Worm (Caenorhabditis elegans): ENCODE results near the gene ints-2.
"Not testable (repeated sequence)": the region's sequence is repeated elsewhere in the genome, so short reads cannot be mapped to it uniquely, and the experiment has no call there.

ints-2 gene

ce11 chrV:14200086-14200485, 14.6 kb downstream of the ints-2 start (continued):
- TF ChIP-seq T07F8.4 (tag; optimal IDR thresholded peaks at IDR 0.05) (peak; percentile 16), lir-1 (GFP tag; conservative IDR thresholded peaks at IDR 0.05) (peak; percentile 20; the same call in 1 of the 2 replicates), snpc-4 (GFP tag; optimal IDR thresholded peaks at IDR 0.05) (no peak), snpc-4 (tag; optimal IDR thresholded peaks at IDR 0.05) (peak; percentile 38 to 69 (median 57)), unc-62 (GFP tag; optimal IDR thresholded peaks at IDR 0.05) (peak; percentile 36), ZK185.1 (tag; optimal IDR thresholded peaks at IDR 0.05; ENCODE audit: poor library complexity, severe bottlenecking) (peak; percentile 50), die-1 (tag; optimal IDR thresholded peaks at IDR 0.05) (peak; percentile 35), F22D6.2 (tag; optimal IDR thresholded peaks at IDR 0.05) (peak; percentile 19), unc-130 (GFP tag; optimal IDR thresholded peaks at IDR 0.05) (no peak), K12H6.12 (tag; optimal IDR thresholded peaks at IDR 0.05) (peak; percentile 97), lin-35 (GFP tag; optimal IDR thresholded peaks at IDR 0.05) (peak in 1 of 3 experiments; percentile 84), cebp-1 (GFP tag; IDR thresholded peaks at IDR 0.05) (peak; percentile 100), cebp-1 (tag; optimal IDR thresholded peaks at IDR 0.05) (peak; percentile 100), tbx-9 (tag; optimal IDR thresholded peaks at IDR 0.05; ENCODE audit: borderline replicate concordance) (no peak), attf-5 (GFP tag; optimal IDR thresholded peaks at IDR 0.05) (peak; percentile 97), dox-1 (GFP tag; IDR thresholded peaks at IDR 0.05) (peak; percentile 85), hmg-1.2 (GFP tag; IDR thresholded peaks at IDR 0.05) (peak; percentile 96), nhr-90 (tag; optimal IDR thresholded peaks at IDR 0.05) (peak; percentile 65), pbrm-1 (GFP tag; IDR thresholded peaks at IDR 0.05) (peak; percentile 82), ztf-28 (GFP tag; IDR thresholded peaks at IDR 0.05) (no peak), hsf-1 (GFP tag; IDR thresholded peaks at IDR 0.05) (peak; percentile 26; the same call in 1 of the 2 replicates), tbp1 (GFP tag; optimal IDR thresholded peaks at IDR 0.05) (peak; percentile 65), tlf-1 (GFP tag; optimal IDR thresholded peaks at IDR 0.05) (peak; percentile 68), dpl-1 (GFP tag; optimal IDR thresholded peaks at IDR 0.05) (no peak), nhr-120 (GFP tag; IDR thresholded peaks at IDR 0.05) (no peak), let-607 (tag; optimal IDR thresholded peaks at IDR 0.05) (peak; percentile 77 to 80)

ce11 chrV:14203809-14204208, 18.3 kb downstream of the ints-2 start:
- TF ChIP-seq mcd-1 (GFP tag; IDR thresholded peaks at IDR 0.05) = peak; percentile 73
- 0 out of 2 replicates have a peak, but pooled peaks have one; percentile 7 for TF ChIP-seq hmg-1.2 (GFP tag; IDR thresholded peaks at IDR 0.05)
- peak; percentile 71 for TF ChIP-seq egrh-3 (GFP tag; IDR thresholded peaks at IDR 0.05)
- TF ChIP-seq dox-1 (GFP tag; IDR thresholded peaks at IDR 0.05) = peak; percentile 67
- peak; percentile 7 for TF ChIP-seq ztf-18 (tag; optimal IDR thresholded peaks at IDR 0.05)
- TF ChIP-seq F33H1.4 (GFP tag; IDR thresholded peaks at IDR 0.05) = 0 out of 2 replicates have a peak, but pooled peaks have one; percentile 12

ce11 chrV:14205214-14205613, 19.7 kb downstream of the ints-2 start, which contains the start of gene T16A9.3:
Gene T16A9.3 (plus strand): TSS chrV:14205514.
- not testable (repeated sequence) for TF ChIP-seq madf-8 (GFP tag; conservative IDR thresholded peaks at IDR 0.05); die-1 (tag; optimal IDR thresholded peaks at IDR 0.05); ama-1 (optimal IDR thresholded peaks at IDR 0.05); ama-1 (GFP tag; optimal IDR thresholded peaks at IDR 0.05)

ce11 chrV:14210743-14211142, 25.3 kb downstream of the ints-2 start, which contains the start of gene str-230:
Gene str-230 (minus strand): TSS chrV:14210843.
- TF ChIP-seq nhr-27 (tag; optimal IDR thresholded peaks at IDR 0.05) (no peak), aptf-2 (GFP tag; conservative IDR thresholded peaks at IDR 0.05) (no peak), madf-10 (tag; optimal IDR thresholded peaks at IDR 0.05) (no peak), ztf-25 (GFP tag; IDR thresholded peaks at IDR 0.05) (no peak), snpc-1.3 (tag; optimal IDR thresholded peaks at IDR 0.05; ENCODE audit: insufficient read depth) (no peak), ceh-58 (GFP tag; IDR thresholded peaks at IDR 0.05) (no peak), ztf-18 (tag; optimal IDR thresholded peaks at IDR 0.05) (no peak), lin-26 (GFP tag; IDR thresholded peaks at IDR 0.05) (no peak), F33H1.4 (GFP tag; IDR thresholded peaks at IDR 0.05) (no peak), Y79H2A.3 (GFP tag; conservative IDR thresholded peaks at IDR 0.05) (no peak)
